Worm (Caenorhabditis elegans): Measurements from ENCODE around the gene fipr-13.

- TF ChIP-seq nhr-28 (tag; optimal IDR thresholded peaks at IDR 0.05) (no peak), nhr-77 (tag; optimal IDR thresholded peaks at IDR 0.05) (no peak), hmg-11 (tag; optimal IDR thresholded peaks at IDR 0.05) (no peak), nfya-1 (tag; optimal IDR thresholded peaks at IDR 0.05; ENCODE audit: insufficient read depth) (no peak)
Measured at ce11 chrV:10114329-10114728, 50.0 kb downstream of the fipr-13 start, which contains the start of gene cht-5.
